Worm (Caenorhabditis elegans) whole organism, young adult: Measurements from ENCODE around the gene fbxa-61.

Experiments
- B0019.2 ChIP-seq: fragments of 200-800 bp; sonication (Bioruptor generic); conservative IDR thresholded peaks from 2 replicates; pipeline ENCODE4 v1.3.6; 2022; ENCODE audit warnings: missing genetic modification reagents, missing genetic modification characterization, missing compliant biosample characterization
- C17E4.6 ChIP-seq: fragments of 200-800 bp; sonication (Bioruptor generic); IDR thresholded peaks from 2 replicates; pipeline ENCODE4 v1.3.6; 2022; ENCODE audit warnings: missing genetic modification reagents, missing genetic modification characterization, missing compliant biosample characterization
- D2030.7 ChIP-seq: fragments of 200-800 bp; sonication (Bioruptor generic); IDR thresholded peaks from 2 replicates; pipeline ENCODE4 v1.3.6; 2022; ENCODE audit warnings: missing genetic modification reagents, missing genetic modification characterization, missing compliant biosample characterization
- F33H1.4 ChIP-seq: fragments of 200-800 bp; sonication (Bioruptor generic); IDR thresholded peaks from 2 replicates; pipeline ENCODE4 v1.3.6; 2022; ENCODE audit warnings: missing genetic modification reagents, missing genetic modification characterization, missing compliant biosample characterization
- F39B2.1 ChIP-seq: fragments of 200-800 bp; sonication (Bioruptor generic); IDR thresholded peaks from 2 replicates; pipeline ENCODE4 v1.3.6; 2022; ENCODE audit warnings: missing genetic modification reagents, missing genetic modification characterization, missing compliant biosample characterization
- F52B5.7 ChIP-seq: sonication (generic microtip); optimal IDR thresholded peaks from 2 replicates; lab custom pipeline; 2016; ENCODE audit warnings: mild to moderate bottlenecking, missing genetic modification characterization, missing compliant biosample characterization
- F57A8.1 ChIP-seq: fragments of 200-800 bp; sonication (Bioruptor generic); optimal IDR thresholded peaks from 2 replicates; lab custom pipeline; 2018; ENCODE audit warnings: mild to moderate bottlenecking, missing genetic modification characterization, moderate library complexity, missing compliant biosample characterization
- K12H6.12 ChIP-seq: fragments of 200-800 bp; sonication (Bioruptor generic); optimal IDR thresholded peaks from 2 replicates; lab custom pipeline; 2018; ENCODE audit warnings: mild to moderate bottlenecking, missing genetic modification characterization, missing compliant biosample characterization
- Y53F4B.3 ChIP-seq: fragments of 200-800 bp; sonication (Bioruptor generic); IDR thresholded peaks from 2 replicates; pipeline ENCODE4 v1.3.6; 2022; ENCODE audit warnings: missing genetic modification reagents, missing genetic modification characterization, missing compliant biosample characterization
- Y53G8AR.9 ChIP-seq: fragments of 200-800 bp; sonication (Bioruptor generic); conservative IDR thresholded peaks from 2 replicates; pipeline ENCODE4 v1.3.6; 2022; ENCODE audit warnings: missing genetic modification reagents, missing genetic modification characterization, missing compliant biosample characterization
- Y67H2A.10 ChIP-seq: fragments of 200-800 bp; sonication (Bioruptor generic); conservative IDR thresholded peaks from 2 replicates; pipeline ENCODE4 v1.3.6; 2022; ENCODE audit warnings: missing genetic modification reagents, missing genetic modification characterization, missing compliant biosample characterization
- Y79H2A.3 ChIP-seq: fragments of 200-800 bp; sonication (Bioruptor generic); conservative IDR thresholded peaks from 2 replicates; pipeline ENCODE4 v1.3.6; 2022; ENCODE audit warnings: missing genetic modification reagents, missing genetic modification characterization, missing compliant biosample characterization
- ZK185.1 ChIP-seq: sonication (generic microtip); optimal IDR thresholded peaks from 2 replicates; lab custom pipeline; 2016; ENCODE audit warnings: mild to moderate bottlenecking, missing genetic modification characterization, missing compliant biosample characterization; ENCODE audit not compliant: poor library complexity, severe bottlenecking
- akir-1 ChIP-seq: fragments of 200-800 bp; sonication (Bioruptor generic); optimal IDR thresholded peaks from 2 replicates; lab custom pipeline; 2018; ENCODE audit warnings: mild to moderate bottlenecking, missing genetic modification characterization, moderate library complexity, missing compliant biosample characterization
- ama-1 ChIP-seq, 3 experiments: fragments of 150-350 bp in 1 of 3; sonication (generic microtip) in 2 of 3; optimal IDR thresholded peaks; 2 replicates each; lab custom pipeline; 2014 to 2018; ENCODE audit warnings: missing biosample characterization in 2 of 3, missing genetic modification characterization in 2 of 3, missing genetic modification reagents in 2 of 3
- aptf-2 ChIP-seq: fragments of 200-800 bp; sonication (Bioruptor generic); conservative IDR thresholded peaks from 2 replicates; pipeline ENCODE4 v1.3.6; 2022; ENCODE audit warnings: missing genetic modification reagents, missing genetic modification characterization, missing compliant biosample characterization
- athp-1 ChIP-seq: sonication (generic microtip); optimal IDR thresholded peaks from 2 replicates; lab custom pipeline; 2017; ENCODE audit warnings: mild to moderate bottlenecking, missing genetic modification characterization, missing compliant biosample characterization
- ccch-3 ChIP-seq: fragments of 200-800 bp; sonication (Bioruptor generic); optimal IDR thresholded peaks from 2 replicates; lab custom pipeline; 2018; ENCODE audit warnings: mild to moderate bottlenecking, missing genetic modification characterization, missing compliant biosample characterization
- ceh-40 ChIP-seq: fragments of 200-800 bp; sonication (Bioruptor generic); IDR thresholded peaks from 2 replicates; pipeline ENCODE4 v1.3.6; 2022; ENCODE audit warnings: missing genetic modification characterization, missing compliant biosample characterization
- ceh-91 ChIP-seq: fragments of 200-800 bp; sonication (Bioruptor generic); IDR thresholded peaks from 2 replicates; pipeline ENCODE4 v1.3.6; 2022; ENCODE audit warnings: missing genetic modification reagents, missing genetic modification characterization, missing compliant biosample characterization
- chd-7 ChIP-seq: sonication (generic microtip); optimal IDR thresholded peaks from 2 replicates; lab custom pipeline; 2016; ENCODE audit warnings: mild to moderate bottlenecking, missing genetic modification characterization, moderate library complexity, missing compliant biosample characterization
- die-1 ChIP-seq: sonication (generic microtip); optimal IDR thresholded peaks from 2 replicates; lab custom pipeline; 2016; ENCODE audit warnings: missing genotype, mild to moderate bottlenecking, missing genetic modification characterization, missing compliant biosample characterization
- dox-1 ChIP-seq: fragments of 200-800 bp; sonication (Bioruptor generic); IDR thresholded peaks from 2 replicates; pipeline ENCODE4 v1.3.6; 2022; ENCODE audit warnings: missing genetic modification reagents, missing genetic modification characterization, missing compliant biosample characterization
- dpl-1 ChIP-seq: fragments of 150-350 bp; optimal IDR thresholded peaks from 2 replicates; lab custom pipeline; 2014; ENCODE audit warnings: missing biosample characterization, missing genetic modification reagents, missing genetic modification characterization
- egrh-3 ChIP-seq: fragments of 200-800 bp; sonication (Bioruptor generic); IDR thresholded peaks from 2 replicates; pipeline ENCODE4 v1.3.6; 2022; ENCODE audit warnings: missing genetic modification reagents, missing genetic modification characterization, missing compliant biosample characterization
- ets-4 ChIP-seq: fragments of 200-800 bp; sonication (Bioruptor generic); optimal IDR thresholded peaks from 2 replicates; lab custom pipeline; 2018; ENCODE audit warnings: mild to moderate bottlenecking, missing genetic modification characterization, missing compliant biosample characterization
- gei-17 ChIP-seq: fragments of 200-800 bp; sonication (Bioruptor generic); optimal IDR thresholded peaks from 2 replicates; lab custom pipeline; 2018; ENCODE audit warnings: mild to moderate bottlenecking, missing genetic modification characterization, missing compliant biosample characterization
- let-526 ChIP-seq: fragments of 200-800 bp; sonication (Bioruptor generic); IDR thresholded peaks from 2 replicates; pipeline ENCODE4 v1.3.6; 2022; ENCODE audit warnings: missing genetic modification reagents, missing genetic modification characterization, missing compliant biosample characterization
- lin-26 ChIP-seq: fragments of 200-800 bp; sonication (Bioruptor generic); IDR thresholded peaks from 2 replicates; pipeline ENCODE4 v1.3.6; 2022; ENCODE audit warnings: missing genetic modification reagents, missing genetic modification characterization, missing compliant biosample characterization
- lir-1 ChIP-seq: fragments of 200-800 bp; sonication (Bioruptor generic); conservative IDR thresholded peaks from 2 replicates; pipeline ENCODE4 v1.3.6; 2022; ENCODE audit warnings: missing genetic modification reagents, missing genetic modification characterization, missing compliant biosample characterization
- madf-3 ChIP-seq: fragments of 200-800 bp; sonication (Bioruptor generic); IDR thresholded peaks from 2 replicates; pipeline ENCODE4 v1.3.6; 2022; ENCODE audit warnings: missing genetic modification reagents, missing genetic modification characterization, missing compliant biosample characterization
- madf-8 ChIP-seq: fragments of 200-800 bp; sonication (Bioruptor generic); conservative IDR thresholded peaks from 2 replicates; pipeline ENCODE4 v1.3.6; 2022; ENCODE audit warnings: missing genetic modification reagents, missing genetic modification characterization, missing compliant biosample characterization
- mcd-1 ChIP-seq: fragments of 200-800 bp; sonication (Bioruptor generic); IDR thresholded peaks from 2 replicates; pipeline ENCODE4 v1.3.6; 2022; ENCODE audit warnings: missing genetic modification reagents, missing genetic modification characterization, missing compliant biosample characterization
- mxl-1 ChIP-seq: sonication (generic microtip); optimal IDR thresholded peaks from 2 replicates; lab custom pipeline; 2016; ENCODE audit warnings: missing genetic modification characterization, missing compliant biosample characterization
- nfya-1 ChIP-seq: sonication (generic microtip); optimal IDR thresholded peaks from 2 replicates; lab custom pipeline; 2017; ENCODE audit warnings: antibody characterized with exemption, missing compliant biosample characterization, missing genetic modification characterization, borderline replicate concordance; ENCODE audit not compliant: insufficient read depth
- nhr-27 ChIP-seq: fragments of 200-800 bp; sonication (Bioruptor generic); optimal IDR thresholded peaks from 2 replicates; lab custom pipeline; 2018; ENCODE audit warnings: mild to moderate bottlenecking, missing genetic modification characterization, moderate library complexity, missing compliant biosample characterization
- nhr-80 ChIP-seq: sonication (generic microtip); optimal IDR thresholded peaks from 2 replicates; lab custom pipeline; 2016; ENCODE audit warnings: missing genetic modification characterization, missing compliant biosample characterization
- nhr-90 ChIP-seq: sonication (generic microtip); optimal IDR thresholded peaks from 2 replicates; lab custom pipeline; 2016; ENCODE audit warnings: missing genotype, mild to moderate bottlenecking, missing genetic modification characterization, missing compliant biosample characterization
- pha-4 ChIP-seq: fragments of 150-350 bp; sonication (generic microtip); optimal IDR thresholded peaks from 2 replicates; lab custom pipeline; 2014; ENCODE audit warnings: missing biosample characterization, missing genetic modification reagents, missing genetic modification characterization
- repo-1 ChIP-seq: sonication (generic microtip); optimal IDR thresholded peaks from 2 replicates; lab custom pipeline; 2017; ENCODE audit warnings: mild to moderate bottlenecking, missing genetic modification characterization, missing compliant biosample characterization
- rpc-1 ChIP-seq, 2 experiments: fragments of 150-350 bp in 1 of 2; sonication (generic microtip) in 1 of 2; optimal IDR thresholded peaks; 2 replicates each; lab custom pipeline; 2014 to 2018; ENCODE audit warnings: missing biosample characterization in 1 of 2, missing genetic modification characterization in 1 of 2, missing genetic modification reagents in 1 of 2, missing genotype in 1 of 2
- sdz-38 ChIP-seq: sonication (generic microtip); optimal IDR thresholded peaks from 2 replicates; lab custom pipeline; 2016; ENCODE audit warnings: missing genotype, missing genetic modification characterization, missing compliant biosample characterization
- sea-2 ChIP-seq: fragments of 200-800 bp; sonication (Bioruptor generic); IDR thresholded peaks from 2 replicates; pipeline ENCODE4 v1.3.6; 2022; ENCODE audit warnings: missing genetic modification characterization, missing compliant biosample characterization
- tbp1 ChIP-seq: fragments of 200-800 bp; sonication (Bioruptor generic); optimal IDR thresholded peaks from 2 replicates; lab custom pipeline; 2018; ENCODE audit warnings: mild to moderate bottlenecking, missing genetic modification characterization, missing compliant biosample characterization
- tbx-9 ChIP-seq: sonication (generic microtip); optimal IDR thresholded peaks from 2 replicates; lab custom pipeline; 2016; ENCODE audit warnings: borderline replicate concordance, missing genetic modification characterization, inconsistent platforms, missing compliant biosample characterization
- unc-62 ChIP-seq: fragments of 150-350 bp; optimal IDR thresholded peaks from 2 replicates; lab custom pipeline; 2014; ENCODE audit warnings: missing biosample characterization, missing genetic modification reagents, missing genetic modification characterization
- xnd-1 ChIP-seq: sonication (generic microtip); optimal IDR thresholded peaks from 2 replicates; lab custom pipeline; 2016; ENCODE audit warnings: missing genotype, missing genetic modification reagents, missing genetic modification characterization, missing compliant biosample characterization
- ztf-25 ChIP-seq: fragments of 200-800 bp; sonication (Bioruptor generic); IDR thresholded peaks from 2 replicates; pipeline ENCODE4 v1.3.6; 2022; ENCODE audit warnings: missing genetic modification reagents, missing genetic modification characterization, missing compliant biosample characterization
- ztf-26 ChIP-seq: sonication (generic microtip); optimal IDR thresholded peaks from 2 replicates; lab custom pipeline; 2017; ENCODE audit warnings: missing genetic modification characterization, missing compliant biosample characterization
- ztf-3 ChIP-seq: fragments of 200-800 bp; sonication (Bioruptor generic); optimal IDR thresholded peaks from 2 replicates; lab custom pipeline; 2018; ENCODE audit warnings: mild to moderate bottlenecking, missing genetic modification characterization, missing compliant biosample characterization

Gene fbxa-61

ce11 chrIII:1214680-1215079 is 24.2 kb upstream of the fbxa-61 start, which contains the start of gene Y119D3B.21 (continued):
- TF ChIP-seq gei-17 (GFP tag; lab: Kevin White, UChicago) (no peak), nhr-27 (tag; lab: Kevin White, UChicago) (no peak), B0019.2 (GFP tag; lab: Robert Waterston, UW) (no peak), tbp1 (GFP tag; lab: Kevin White, UChicago) (peak; percentile 6), tbx-9 (tag; lab: Kevin White, UChicago) (no peak), Y79H2A.3 (GFP tag; lab: Robert Waterston, UW) (no peak), Y53G8AR.9 (GFP tag; lab: Robert Waterston, UW) (no peak), ceh-91 (GFP tag; lab: Robert Waterston, UW) (no peak), xnd-1 (tag; lab: Kevin White, UChicago) (no peak), mxl-1 (tag; lab: Kevin White, UChicago) (no peak), sdz-38 (tag; lab: Kevin White, UChicago) (no peak), Y67H2A.10 (GFP tag; lab: Robert Waterston, UW) (no peak), nhr-90 (tag; lab: Kevin White, UChicago) (peak; percentile 23), pha-4 (tag; lab: Kevin White, UChicago) (no peak), madf-3 (GFP tag; lab: Robert Waterston, UW) (no peak), akir-1 (GFP tag; lab: Kevin White, UChicago) (no peak), Y53F4B.3 (GFP tag; lab: Robert Waterston, UW) (no peak), repo-1 (tag; lab: Kevin White, UChicago) (no peak), ccch-3 (no peak), unc-62 (no peak), D2030.7 (no peak), F39B2.1 (GFP tag; lab: Robert Waterston, UW) (no peak), chd-7 (tag; lab: Kevin White, UChicago) (no peak), lir-1 (GFP tag; lab: Robert Waterston, UW) (no peak), madf-8 (GFP tag; lab: Robert Waterston, UW) (no peak), athp-1 (tag; lab: Kevin White, UChicago) (no peak), sea-2 (no peak), nhr-80 (tag; lab: Kevin White, UChicago) (peak; percentile 98), mcd-1 (GFP tag; lab: Robert Waterston, UW) (peak; percentile 38; the same call in 1 of the 2 replicates), ceh-40 (GFP tag; lab: Robert Waterston, UW) (no peak), rpc-1 (optimal IDR thresholded peaks at IDR 0.05; lab: Kevin White, UChicago) (no peak), rpc-1 (tag; optimal IDR thresholded peaks at IDR 0.05; lab: Kevin White, UChicago) (no peak), dpl-1 (no peak), lin-26 (GFP tag; lab: Robert Waterston, UW) (no peak), ets-4 (peak; percentile 14), F33H1.4 (GFP tag; lab: Robert Waterston, UW) (no peak), ZK185.1 (tag; lab: Kevin White, UChicago) (no peak), F57A8.1 (GFP tag; lab: Kevin White, UChicago) (no peak), aptf-2 (GFP tag; lab: Robert Waterston, UW) (no peak), nfya-1 (tag; lab: Kevin White, UChicago) (no peak), F52B5.7 (tag; lab: Kevin White, UChicago) (no peak), ztf-26 (tag; lab: Kevin White, UChicago) (no peak), let-526 (GFP tag; lab: Robert Waterston, UW) (no peak), egrh-3 (no peak), ztf-3 (GFP tag; lab: Kevin White, UChicago) (no peak), dox-1 (GFP tag; lab: Robert Waterston, UW) (peak; percentile 65), ama-1 (optimal IDR thresholded peaks at IDR 0.05; lab: Kevin White, UChicago) (no peak), ama-1 (GFP tag; optimal IDR thresholded peaks at IDR 0.05; lab: Kevin White, UChicago) (no peak), die-1 (tag; lab: Kevin White, UChicago) (no peak), K12H6.12 (tag; lab: Kevin White, UChicago) (no peak), ztf-25 (GFP tag; lab: Robert Waterston, UW) (no peak), C17E4.6 (GFP tag; lab: Robert Waterston, UW) (no peak)
